Worm (Caenorhabditis elegans) whole organism, early embryonic: ENCODE data around the gene C14C11.7.

Experiments used
- B0310.2 ChIP-seq: sonication (generic microtip); optimal IDR thresholded peaks from 2 replicates; lab custom pipeline; 2016; ENCODE audit warnings: mild to moderate bottlenecking, missing genetic modification characterization, missing compliant biosample characterization
- F13C5.2 ChIP-seq: sonication (generic microtip); optimal IDR thresholded peaks from 2 replicates; lab custom pipeline; 2017; ENCODE audit warnings: mild to moderate bottlenecking, missing genetic modification characterization, inconsistent platforms, missing compliant biosample characterization
- aly-1 ChIP-seq: sonication (generic microtip); optimal IDR thresholded peaks from 2 replicates; lab custom pipeline; 2016; ENCODE audit warnings: missing genetic modification characterization, missing compliant biosample characterization
- ama-1 ChIP-seq: fragments of 150-350 bp; optimal IDR thresholded peaks from 2 replicates; lab custom pipeline; 2014
- ceh-13 ChIP-seq: fragments of 200-800 bp; sonication (Bioruptor generic); optimal IDR thresholded peaks from 2 replicates; lab custom pipeline; 2018; ENCODE audit warnings: mild to moderate bottlenecking, missing genetic modification characterization, missing compliant biosample characterization
- ceh-36 ChIP-seq: sonication (generic microtip); optimal IDR thresholded peaks from 2 replicates; lab custom pipeline; 2016; ENCODE audit warnings: missing genetic modification characterization, inconsistent platforms, missing compliant biosample characterization
- ets-7 ChIP-seq: sonication (generic microtip); optimal IDR thresholded peaks from 2 replicates; lab custom pipeline; 2016; ENCODE audit warnings: missing genotype, missing genetic modification characterization, missing compliant biosample characterization
- flt-1 ChIP-seq: fragments of 200-800 bp; sonication (Bioruptor generic); IDR thresholded peaks from 2 replicates; pipeline ENCODE4 v1.3.6; 2022; ENCODE audit warnings: missing genetic modification characterization, missing compliant biosample characterization
- hmbx-1 ChIP-seq: sonication (generic microtip); optimal IDR thresholded peaks from 2 replicates; lab custom pipeline; 2016; ENCODE audit warnings: mild to moderate bottlenecking, missing genetic modification characterization, missing compliant biosample characterization
- hmg-4 ChIP-seq: fragments of 200-800 bp; sonication (Bioruptor generic); optimal IDR thresholded peaks from 2 replicates; lab custom pipeline; 2018; ENCODE audit warnings: mild to moderate bottlenecking, missing genetic modification characterization, missing compliant biosample characterization
- hnd-1 ChIP-seq: sonication (generic microtip); optimal IDR thresholded peaks from 2 replicates; lab custom pipeline; 2016; ENCODE audit warnings: missing genetic modification characterization, missing compliant biosample characterization
- pes-1 ChIP-seq: fragments of 200-800 bp; sonication (Bioruptor generic); IDR thresholded peaks from 2 replicates; pipeline ENCODE4 v1.3.6; 2022; ENCODE audit warnings: missing genetic modification reagents, missing genetic modification characterization, missing compliant biosample characterization
- scrt-1 ChIP-seq: fragments of 200-800 bp; sonication (Bioruptor generic); IDR thresholded peaks from 2 replicates; pipeline ENCODE4 v1.3.6; 2022; ENCODE audit warnings: missing genetic modification characterization, missing compliant biosample characterization
- sea-1 ChIP-seq: fragments of 200-800 bp; sonication (Bioruptor generic); conservative IDR thresholded peaks from 2 replicates; pipeline ENCODE4 v1.3.6; 2022; ENCODE audit warnings: missing genetic modification characterization, missing compliant biosample characterization
- tbx-11 ChIP-seq: fragments of 200-800 bp; sonication (Bioruptor generic); IDR thresholded peaks from 2 replicates; pipeline ENCODE4 v1.3.6; 2022; ENCODE audit warnings: missing genetic modification characterization, missing compliant biosample characterization
- tbx-37 ChIP-seq: fragments of 200-800 bp; sonication (Bioruptor generic); conservative IDR thresholded peaks from 2 replicates; pipeline ENCODE4 v1.3.6; 2022; ENCODE audit warnings: missing genetic modification reagents, missing genetic modification characterization, missing compliant biosample characterization
- tra-4 ChIP-seq: sonication (generic microtip); optimal IDR thresholded peaks from 2 replicates; lab custom pipeline; 2017; ENCODE audit warnings: missing genetic modification characterization, missing compliant biosample characterization

The C14C11.7 gene

DNA sequence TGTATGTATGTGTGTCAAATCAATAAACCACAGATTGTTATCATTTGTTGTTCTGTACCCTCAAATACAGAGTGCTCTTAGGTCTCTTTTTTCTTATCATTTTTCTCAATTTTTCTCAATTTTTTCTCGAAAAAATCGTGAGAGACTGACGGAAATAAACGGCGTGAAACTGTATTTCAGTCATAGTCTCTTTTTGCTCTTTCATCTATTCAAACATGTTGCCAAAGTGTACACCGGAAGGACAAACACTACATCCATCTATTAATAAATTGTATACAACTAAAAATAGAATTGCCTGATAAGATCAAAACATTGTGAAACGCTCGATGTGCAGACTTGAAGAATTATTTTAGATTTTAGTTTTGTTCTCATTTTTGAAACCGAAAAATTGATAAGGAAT is 31.4 kb downstream of the C14C11.7 start:
- TF ChIP-seq ceh-36 (tag; lab: Kevin White, UChicago) (no peak), ama-1 (lab: Kevin White, UChicago) (no peak)

DNA sequence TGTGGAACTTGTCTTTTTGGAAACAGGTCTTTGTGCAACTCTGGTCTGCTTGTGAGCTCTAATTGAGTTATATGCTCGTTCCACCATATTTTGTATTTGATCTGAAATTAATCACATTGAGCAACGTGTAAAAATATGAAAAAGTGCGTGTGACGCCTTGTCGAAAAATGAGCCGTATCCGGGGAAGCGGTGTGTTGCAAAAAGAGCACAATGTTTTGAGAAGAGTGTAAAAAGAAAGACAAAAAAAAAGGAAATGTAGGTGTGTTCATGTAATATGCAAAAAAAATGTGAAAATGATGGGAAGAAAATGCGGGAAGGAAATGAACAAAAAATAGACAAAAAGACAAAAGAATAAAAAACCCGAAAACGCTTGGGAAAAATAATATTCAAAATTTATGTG is 35.1 kb downstream of the C14C11.7 start, which contains the start of gene acy-4:
acy-4 (minus strand) TSS at position 101 of the 400 bp plus-strand sequence.
- TF ChIP-seq hmg-4 (GFP tag; lab: Kevin White, UChicago) (no peak), tbx-11 (GFP tag; lab: Robert Waterston, UW) (no peak), hnd-1 (tag; lab: Kevin White, UChicago) (no peak), tra-4 (no peak), pes-1 (GFP tag; lab: Robert Waterston, UW) (no peak), ceh-36 (tag; lab: Kevin White, UChicago) (no peak)

DNA sequence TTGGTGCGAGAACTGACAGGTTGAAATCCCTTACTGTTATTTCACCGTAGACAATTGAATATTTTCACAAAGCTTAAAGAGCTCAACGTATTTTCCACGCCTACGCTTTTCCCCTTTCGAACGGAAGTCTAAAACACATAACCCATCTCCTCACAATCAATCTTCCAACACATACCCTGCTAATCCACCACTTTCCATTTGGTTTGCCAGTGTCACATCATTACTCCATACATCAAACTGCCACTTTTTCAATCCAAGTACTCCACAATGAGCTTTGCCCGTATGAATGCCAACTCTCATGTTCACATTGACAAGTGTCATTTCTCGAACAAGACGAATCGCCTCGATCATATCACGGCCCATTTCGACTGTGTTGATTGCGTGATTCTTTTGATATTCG is 37.9 kb downstream of the C14C11.7 start:
- TF ChIP-seq hmbx-1 (tag; lab: Kevin White, UChicago) (no peak), hmg-4 (GFP tag; lab: Kevin White, UChicago) (no peak), hnd-1 (tag; lab: Kevin White, UChicago) (no peak), sea-1 (GFP tag; lab: Robert Waterston, UW) (no peak), flt-1 (GFP tag; lab: Robert Waterston, UW) (no peak), pes-1 (GFP tag; lab: Robert Waterston, UW) (no peak), tra-4 (no peak), aly-1 (tag; lab: Kevin White, UChicago) (no peak), tbx-11 (GFP tag; lab: Robert Waterston, UW) (no peak), B0310.2 (tag; lab: Kevin White, UChicago) (no peak), ama-1 (lab: Kevin White, UChicago) (no peak), tbx-37 (GFP tag; lab: Robert Waterston, UW) (no peak), ets-7 (tag; lab: Kevin White, UChicago) (no peak)

DNA sequence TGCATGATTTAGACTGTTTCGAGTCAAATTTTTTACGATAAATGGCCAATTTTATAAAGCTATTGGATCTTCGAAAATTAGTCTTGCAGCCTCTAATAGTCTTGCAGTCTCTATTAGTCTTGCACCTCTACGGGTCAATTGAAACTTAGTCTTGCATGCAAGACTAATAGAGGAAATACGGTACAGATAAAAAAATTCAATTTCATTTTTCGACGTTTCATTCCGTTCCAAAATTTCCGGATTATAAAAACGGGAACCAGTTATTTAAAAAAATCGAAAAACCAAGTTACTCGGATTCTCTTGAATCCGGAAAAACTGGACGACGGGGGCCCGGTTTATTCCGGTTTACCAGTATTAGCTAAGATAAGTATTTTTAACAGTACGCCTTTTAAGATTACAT is 44.5 kb downstream of the C14C11.7 start, which contains the start of gene M03E7.1:
M03E7.1 (plus strand) TSS at position 301 of the 400 bp plus-strand sequence.
- TF ChIP-seq flt-1 (GFP tag; lab: Robert Waterston, UW) (no peak), ceh-36 (tag; lab: Kevin White, UChicago) (no peak), hmg-4 (GFP tag; lab: Kevin White, UChicago) (no peak), F13C5.2 (tag; lab: Kevin White, UChicago) (no peak), hmbx-1 (tag; lab: Kevin White, UChicago) (no peak), ceh-13 (GFP tag; lab: Kevin White, UChicago) (no peak), tbx-37 (GFP tag; lab: Robert Waterston, UW) (no peak), ets-7 (tag; lab: Kevin White, UChicago) (no peak)

DNA sequence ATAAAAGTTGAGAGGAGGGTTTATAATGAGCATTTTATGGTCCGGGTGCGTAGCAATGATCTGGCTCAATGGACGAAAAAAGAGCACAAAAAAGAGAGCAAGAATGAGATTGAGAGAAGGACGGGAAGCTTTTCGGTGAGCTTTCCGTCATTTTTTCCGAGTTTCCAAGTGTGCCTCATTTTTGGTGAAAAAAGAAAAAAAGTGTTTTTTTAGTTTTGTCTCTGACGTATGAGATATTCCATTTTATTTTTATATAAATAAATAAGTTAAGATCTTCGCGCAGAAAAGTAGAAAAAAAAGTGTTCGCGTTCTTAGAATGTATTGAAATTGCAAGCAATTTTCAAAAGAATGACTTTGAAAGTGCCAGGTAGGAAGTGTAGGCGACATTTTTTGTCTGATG is 45.8 kb downstream of the C14C11.7 start, which contains the start of gene memb-2:
memb-2 (minus strand) TSS at position 101 of the 400 bp plus-strand sequence.
- TF ChIP-seq hnd-1 (tag; lab: Kevin White, UChicago) (no peak), B0310.2 (tag; lab: Kevin White, UChicago) (no peak), F13C5.2 (tag; lab: Kevin White, UChicago) (no peak), hmbx-1 (tag; lab: Kevin White, UChicago) (no peak), ama-1 (lab: Kevin White, UChicago) (no peak), ets-7 (tag; lab: Kevin White, UChicago) (no peak)

DNA sequence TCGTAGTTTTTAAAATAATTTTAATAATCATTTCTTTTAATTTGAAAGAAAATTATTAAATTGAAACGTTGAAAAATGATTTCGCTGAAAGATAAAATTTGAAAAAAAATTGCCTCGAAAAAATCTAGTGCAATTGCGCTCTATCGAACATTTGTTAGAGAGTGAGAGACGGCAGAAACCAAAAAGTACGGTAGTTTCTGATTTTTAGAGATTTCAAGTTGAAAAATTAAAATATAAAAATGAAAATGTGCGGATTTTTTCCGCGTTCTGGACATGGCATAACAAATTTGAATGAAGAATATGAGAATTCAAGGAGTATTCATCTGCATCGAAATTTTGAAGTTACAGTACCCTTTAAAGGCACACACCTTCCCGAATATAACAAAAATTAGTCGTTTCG is 46.5 kb downstream of the C14C11.7 start:
- TF ChIP-seq hmbx-1 (tag; lab: Kevin White, UChicago) (no peak), sea-1 (GFP tag; lab: Robert Waterston, UW) (no peak), scrt-1 (GFP tag; lab: Robert Waterston, UW) (no peak), pes-1 (GFP tag; lab: Robert Waterston, UW) (no peak), tbx-37 (GFP tag; lab: Robert Waterston, UW) (no peak), ama-1 (lab: Kevin White, UChicago) (no peak), flt-1 (GFP tag; lab: Robert Waterston, UW) (no peak), ceh-36 (tag; lab: Kevin White, UChicago) (no peak), F13C5.2 (tag; lab: Kevin White, UChicago) (no peak), tra-4 (no peak), aly-1 (tag; lab: Kevin White, UChicago) (no peak), ets-7 (tag; lab: Kevin White, UChicago) (no peak), B0310.2 (tag; lab: Kevin White, UChicago) (no peak), ceh-13 (GFP tag; lab: Kevin White, UChicago) (no peak), hmg-4 (GFP tag; lab: Kevin White, UChicago) (no peak), hnd-1 (tag; lab: Kevin White, UChicago) (no peak), tbx-11 (GFP tag; lab: Robert Waterston, UW) (no peak)

DNA sequence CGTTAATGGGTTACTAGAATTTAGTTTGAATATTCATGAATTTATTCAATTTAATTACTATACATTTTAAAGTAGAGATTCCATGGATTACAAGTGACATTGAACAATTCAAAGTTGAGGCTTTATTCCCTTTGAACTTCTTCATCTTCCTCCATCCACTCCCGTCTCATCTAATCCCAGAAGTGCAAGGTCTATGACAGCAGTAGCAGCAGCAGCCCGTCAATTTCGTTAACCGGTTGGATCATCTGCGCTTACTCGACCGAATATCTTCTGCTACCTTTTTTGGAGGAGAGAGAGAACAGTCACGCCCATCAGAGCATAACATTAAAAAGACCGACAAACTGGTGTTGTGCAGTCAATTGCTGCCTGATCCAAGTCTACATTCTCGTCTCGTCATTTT is 48.6 kb downstream of the C14C11.7 start, which contains the start of gene M03E7.2:
M03E7.2 (plus strand) TSS at position 301 of the 400 bp plus-strand sequence.
- TF ChIP-seq F13C5.2 (tag; lab: Kevin White, UChicago) (no peak), tbx-11 (GFP tag; lab: Robert Waterston, UW) (no peak), ets-7 (tag; lab: Kevin White, UChicago) (no peak), hnd-1 (tag; lab: Kevin White, UChicago) (no peak), ceh-36 (tag; lab: Kevin White, UChicago) (no peak)
